Fruit fly (Drosophila melanogaster) whole organism, embryonic: Measurements from ENCODE around the gene CG31287.
A peak's percentile ranks its signal among the peaks of the same experiment; 100 is the strongest.

Experiments
- BEAF-32 ChIP-seq: fragments of 200-800 bp; sonication (Bioruptor generic); optimal IDR thresholded peaks from 3 replicates; lab custom pipeline; 2017; ENCODE audit warnings: missing biosample characterization, missing genetic modification characterization, mild to moderate bottlenecking, moderate library complexity, missing genetic modification reagents
- Bgb ChIP-seq: fragments of 200-800 bp; sonication (Bioruptor generic); IDR thresholded peaks from 2 replicates; pipeline ENCODE4 v1.3.6; 2022; ENCODE audit warnings: missing biosample characterization, missing genetic modification characterization; ENCODE audit not compliant: partially characterized antibody
- CG11695 ChIP-seq: fragments of 200-800 bp; sonication (Bioruptor generic); IDR thresholded peaks from 3 replicates; pipeline ENCODE4 v1.3.6; 2022; ENCODE audit warnings: missing biosample characterization, missing genetic modification characterization
- CG11696 ChIP-seq: fragments of 200-800 bp; sonication (Bioruptor generic); IDR thresholded peaks from 2 replicates; pipeline ENCODE4 v1.3.6; 2022; ENCODE audit warnings: missing biosample characterization, missing genetic modification characterization
- CG12236 ChIP-seq: fragments of 200-800 bp; sonication (Bioruptor generic); optimal IDR thresholded peaks from 2 replicates; lab custom pipeline; 2016; ENCODE audit warnings: missing biosample characterization, missing genetic modification characterization
- CG1529 ChIP-seq: fragments of 200-800 bp; sonication (Bioruptor generic); optimal IDR thresholded peaks from 3 replicates; lab custom pipeline; 2018; ENCODE audit warnings: missing biosample characterization, missing genetic modification characterization
- CG17328 ChIP-seq: fragments of 200-800 bp; sonication (Bioruptor generic); IDR thresholded peaks from 2 replicates; pipeline ENCODE4 v1.3.6; 2022; ENCODE audit warnings: missing biosample characterization, missing genetic modification characterization
- CG18599 ChIP-seq: fragments of 200-800 bp; sonication (Bioruptor generic); optimal IDR thresholded peaks from 3 replicates; lab custom pipeline; 2017; ENCODE audit warnings: missing biosample characterization, missing genetic modification characterization, mild to moderate bottlenecking, moderate library complexity, missing genetic modification reagents
- CG30020 ChIP-seq: fragments of 200-800 bp; optimal IDR thresholded peaks from 2 replicates; lab custom pipeline; 2019; ENCODE audit warnings: missing biosample characterization, mild to moderate bottlenecking, missing genetic modification characterization, moderate library complexity
- CG31441 ChIP-seq: fragments of 200-800 bp; sonication (Bioruptor generic); IDR thresholded peaks from 2 replicates; pipeline ENCODE4 v1.3.6; 2022; ENCODE audit warnings: missing biosample characterization, missing genetic modification characterization
- CG32772 ChIP-seq: fragments of 200-800 bp; sonication (Bioruptor generic); IDR thresholded peaks from 2 replicates; pipeline ENCODE4 v1.3.6; 2022; ENCODE audit warnings: missing biosample characterization, missing genetic modification characterization
- CG3995 ChIP-seq: fragments of 200-800 bp; sonication (Bioruptor generic); optimal IDR thresholded peaks from 3 replicates; lab custom pipeline; 2016; ENCODE audit warnings: missing biosample characterization, missing genetic modification characterization
- CG42726 ChIP-seq: fragments of 200-800 bp; sonication (Bioruptor generic); IDR thresholded peaks from 2 replicates; pipeline ENCODE4 v1.3.6; 2022; ENCODE audit warnings: missing biosample characterization, missing genetic modification characterization; ENCODE audit not compliant: partially characterized antibody
- CG4617 ChIP-seq: fragments of 200-800 bp; sonication (Bioruptor generic); optimal IDR thresholded peaks from 3 replicates; lab custom pipeline; 2016; ENCODE audit warnings: missing biosample characterization, missing genetic modification characterization, borderline replicate concordance
- CG4854 ChIP-seq: fragments of 200-800 bp; sonication (Bioruptor generic); optimal IDR thresholded peaks from 2 replicates; lab custom pipeline; 2016; ENCODE audit warnings: missing biosample characterization, missing genetic modification characterization, inconsistent platforms
- CG5180 ChIP-seq: fragments of 200-800 bp; sonication (Bioruptor generic); optimal IDR thresholded peaks from 3 replicates; lab custom pipeline; 2017; ENCODE audit warnings: missing biosample characterization, missing genetic modification characterization, mild to moderate bottlenecking, moderate library complexity, missing genetic modification reagents
- CG6654 ChIP-seq: fragments of 200-800 bp; sonication (Bioruptor generic); optimal IDR thresholded peaks from 2 replicates; lab custom pipeline; 2017; ENCODE audit warnings: missing biosample characterization, mild to moderate bottlenecking, missing genetic modification characterization
- CG6791 ChIP-seq: fragments of 200-800 bp; sonication (Bioruptor generic); IDR thresholded peaks from 3 replicates; pipeline ENCODE4 v1.3.6; 2022; ENCODE audit warnings: missing biosample characterization, missing genetic modification characterization; ENCODE audit not compliant: partially characterized antibody
- CG8765 ChIP-seq: fragments of 200-800 bp; sonication (Bioruptor generic); IDR thresholded peaks from 2 replicates; pipeline ENCODE4 v1.3.6; 2022; ENCODE audit warnings: missing biosample characterization, missing genetic modification characterization
- CoRest ChIP-seq: fragments of 200-800 bp; sonication (Bioruptor generic); optimal IDR thresholded peaks from 3 replicates; lab custom pipeline; 2018; ENCODE audit warnings: missing biosample characterization, mild to moderate bottlenecking, missing genetic modification characterization, moderate library complexity
- Dp ChIP-seq: fragments of 200-800 bp; sonication (Bioruptor generic); optimal IDR thresholded peaks from 2 replicates; lab custom pipeline; 2018; ENCODE audit warnings: missing biosample characterization, mild to moderate bottlenecking, missing genetic modification characterization, moderate library complexity
- Eip74EF ChIP-seq, 2 experiments: fragments of 200-800 bp in 1 of 2; fragments of >200 bp in 1 of 2; sonication (Bioruptor generic) in 1 of 2; optimal IDR thresholded peaks; 2 replicates each; lab custom pipeline; 2017 to 2019; ENCODE audit warnings: missing biosample characterization in 2 of 2, missing genetic modification characterization in 2 of 2, mild to moderate bottlenecking in 1 of 2, moderate library complexity in 1 of 2
- Ets65A ChIP-seq: fragments of 200-800 bp; sonication (Bioruptor generic); peaks from one replicate; lab custom pipeline; 2016; ENCODE audit warnings: missing biosample characterization, missing genetic modification characterization
- Fer2 ChIP-seq: fragments of 200-800 bp; sonication (Bioruptor generic); optimal IDR thresholded peaks from 2 replicates; lab custom pipeline; 2018; ENCODE audit warnings: missing biosample characterization, mild to moderate bottlenecking, missing genetic modification characterization, moderate library complexity
- Gug ChIP-seq: fragments of 200-800 bp; sonication (Bioruptor generic); IDR thresholded peaks from 4 replicates; pipeline ENCODE4 v1.3.6; 2022; ENCODE audit warnings: missing biosample characterization, missing genetic modification characterization
- Hand ChIP-seq: fragments of 200-800 bp; sonication (Bioruptor generic); optimal IDR thresholded peaks from 2 replicates; lab custom pipeline; 2017; ENCODE audit warnings: mild to moderate bottlenecking, missing biosample characterization, missing genetic modification reagents, missing genetic modification characterization
- Hr51 ChIP-seq, 2 experiments: fragments of 200-800 bp; sonication (Bioruptor generic); optimal IDR thresholded peaks; 2 replicates in 1 of 2; 3 replicates in 1 of 2; lab custom pipeline; 2016 to 2018; ENCODE audit warnings: missing biosample characterization in 2 of 2, missing genetic modification characterization in 2 of 2, mild to moderate bottlenecking in 1 of 2, moderate library complexity in 1 of 2
- Optix ChIP-seq: fragments of 200-800 bp; sonication (Bioruptor generic); IDR thresholded peaks from 3 replicates; pipeline ENCODE4 v1.3.6; 2022; ENCODE audit warnings: missing biosample characterization, missing genetic modification characterization
- Rx ChIP-seq: fragments of 200-800 bp; sonication (Bioruptor generic); IDR thresholded peaks from 2 replicates; pipeline ENCODE4 v1.3.6; 2022; ENCODE audit warnings: missing biosample characterization, missing genetic modification characterization
- Sox102F ChIP-seq: fragments of 200-800 bp; sonication (Bioruptor generic); optimal IDR thresholded peaks from 2 replicates; lab custom pipeline; 2018; ENCODE audit warnings: missing biosample characterization, mild to moderate bottlenecking, missing genetic modification characterization, moderate library complexity
- Xbp1 ChIP-seq: fragments of 200-800 bp; sonication (Bioruptor generic); optimal IDR thresholded peaks from 3 replicates; lab custom pipeline; 2016; ENCODE audit warnings: missing biosample characterization, mild to moderate bottlenecking, missing genetic modification characterization
- ab ChIP-seq: fragments of 200-800 bp; sonication (Bioruptor generic); optimal IDR thresholded peaks from 2 replicates; lab custom pipeline; 2016; ENCODE audit warnings: missing biosample characterization, missing genetic modification characterization
- chm ChIP-seq: fragments of 200-800 bp; sonication (Bioruptor generic); IDR thresholded peaks from 2 replicates; pipeline ENCODE4 v1.3.6; 2022; ENCODE audit warnings: missing biosample characterization, missing genetic modification characterization
- fd3F ChIP-seq: fragments of 200-800 bp; sonication (Bioruptor generic); optimal IDR thresholded peaks from 2 replicates; lab custom pipeline; 2018; ENCODE audit warnings: missing biosample characterization, mild to moderate bottlenecking, missing genetic modification characterization, moderate library complexity
- gce ChIP-seq: fragments of 200-800 bp; sonication (Bioruptor generic); IDR thresholded peaks from 3 replicates; pipeline ENCODE4 v1.3.6; 2022; ENCODE audit warnings: missing biosample characterization, missing genetic modification characterization
- jing ChIP-seq: fragments of 200-800 bp; sonication (Bioruptor generic); optimal IDR thresholded peaks from 2 replicates; lab custom pipeline; 2018; ENCODE audit warnings: missing biosample characterization, mild to moderate bottlenecking, missing genetic modification characterization
- kay ChIP-seq: fragments of 200-800 bp; sonication (Bioruptor generic); optimal IDR thresholded peaks from 2 replicates; lab custom pipeline; 2016; ENCODE audit warnings: missing biosample characterization, missing genetic modification characterization
- sc ChIP-seq, 3 experiments: fragments of >200 bp in 2 of 3; fragments of 200-800 bp in 1 of 3; sonication (Bioruptor generic) in 1 of 3; optimal IDR thresholded peaks; 2 replicates in 2 of 3; 3 replicates in 1 of 3; lab custom pipeline; 2017; ENCODE audit warnings: mild to moderate bottlenecking in 1 of 3, missing biosample characterization in 1 of 3, missing genetic modification characterization in 1 of 3, missing genetic modification reagents in 1 of 3
- schlank ChIP-seq: fragments of 200-800 bp; sonication (Bioruptor generic); optimal IDR thresholded peaks from 2 replicates; lab custom pipeline; 2018; ENCODE audit warnings: missing biosample characterization, mild to moderate bottlenecking, missing genetic modification characterization
- slp2 ChIP-seq: fragments of 200-800 bp; sonication (Bioruptor generic); optimal IDR thresholded peaks from 2 replicates; lab custom pipeline; 2016; ENCODE audit warnings: missing biosample characterization, missing genetic modification characterization
- stc ChIP-seq: fragments of 200-800 bp; sonication (Bioruptor generic); IDR thresholded peaks from 2 replicates; pipeline ENCODE4 v1.3.6; 2022; ENCODE audit warnings: missing biosample characterization, missing genetic modification characterization
- sug ChIP-seq: fragments of 200-800 bp; optimal IDR thresholded peaks from 2 replicates; lab custom pipeline; 2019; ENCODE audit warnings: missing biosample characterization, mild to moderate bottlenecking, missing genetic modification characterization, moderate library complexity
- trh ChIP-seq: fragments of 200-800 bp; sonication (Bioruptor generic); optimal IDR thresholded peaks from 2 replicates; lab custom pipeline; 2016; ENCODE audit warnings: missing biosample characterization, missing genetic modification characterization
- ttk ChIP-seq: fragments of 200-800 bp; sonication (Bioruptor generic); IDR thresholded peaks from 2 replicates; pipeline ENCODE4 v2.1.2; 2022; ENCODE audit warnings: missing biosample characterization, missing genetic modification characterization
- wdn ChIP-seq: fragments of 200-800 bp; sonication (Bioruptor generic); IDR thresholded peaks from 2 replicates; pipeline ENCODE4 v1.3.6; 2022; ENCODE audit warnings: missing biosample characterization, missing genetic modification characterization
- wor ChIP-seq: fragments of 200-800 bp; sonication (Bioruptor generic); IDR thresholded peaks from 2 replicates; pipeline ENCODE4 v1.3.6; 2022; ENCODE audit warnings: missing biosample characterization, missing genetic modification characterization
- zf30C ChIP-seq: fragments of 200-800 bp; sonication (Bioruptor generic); optimal IDR thresholded peaks from 3 replicates; lab custom pipeline; 2018; ENCODE audit warnings: missing biosample characterization, mild to moderate bottlenecking, missing genetic modification characterization
- zfh1 ChIP-seq: fragments of 200-800 bp; sonication (Bioruptor generic); IDR thresholded peaks from 3 replicates; pipeline ENCODE4 v1.3.6; 2022; ENCODE audit warnings: missing biosample characterization, missing genetic modification characterization

CG31287 gene

dm6 chr3R:16222300-16222903 is 19.2 kb downstream of the CG31287 start (continued):
- peak; percentile 99 for TF ChIP-seq CG4617 (GFP tag; lab: Kevin White, UChicago)
- peak; percentile 98 for TF ChIP-seq CG8765 (GFP tag; lab: Robert Waterston, UW)
- peak; percentile 100 for TF ChIP-seq Optix (GFP tag; lab: Robert Waterston, UW)
- TF ChIP-seq Sox102F (GFP tag; lab: Kevin White, UChicago): peak; percentile 100
- TF ChIP-seq CG3995 (GFP tag; lab: Kevin White, UChicago): peak; percentile 86
- peak; percentile 99 for TF ChIP-seq CG11695
- TF ChIP-seq wdn (GFP tag; lab: Robert Waterston, UW): peak; percentile 99
- TF ChIP-seq wor: peak; percentile 99
- TF ChIP-seq stc (GFP tag; lab: Robert Waterston, UW): peak; percentile 100
- peak; percentile 98 for TF ChIP-seq CG11696
- peak; percentile 100 for TF ChIP-seq chm
- TF ChIP-seq CG42726 (GFP tag; lab: Robert Waterston, UW): peak; percentile 36; the same call in 1 of the 2 replicates
- TF ChIP-seq Fer2 (tag; lab: Kevin White, UChicago): peak; percentile 97
- peak in 1 of 2 experiments; percentile 97 for TF ChIP-seq Eip74EF (GFP tag; optimal IDR thresholded peaks at IDR 0.05; lab: Kevin White, UChicago)
- TF ChIP-seq BEAF-32 (GFP tag; lab: Kevin White, UChicago): peak; percentile 20
- TF ChIP-seq Bgb (GFP tag; lab: Robert Waterston, UW): peak; percentile 60
- peak; percentile 100 for TF ChIP-seq Xbp1 (GFP tag; lab: Kevin White, UChicago)
- TF ChIP-seq CG6791 (GFP tag; lab: Robert Waterston, UW): 0 out of 3 replicates have a peak, but pooled peaks have one; percentile 27
- peak; percentile 100 for TF ChIP-seq zfh1
- peak; percentile 99 for TF ChIP-seq gce (GFP tag; lab: Robert Waterston, UW)
- TF ChIP-seq schlank (tag; lab: Kevin White, UChicago): peak; percentile 98
- no peak for TF ChIP-seq sc (optimal IDR thresholded peaks at IDR 0.05; lab: Kevin White, UChicago)
- peak; percentile 98 for TF ChIP-seq sc (GFP tag; optimal IDR thresholded peaks at IDR 0.05; lab: Kevin White, UChicago)
- TF ChIP-seq Rx: peak; percentile 100
- TF ChIP-seq CG12236 (GFP tag; lab: Kevin White, UChicago): peak; percentile 99
- TF ChIP-seq ab (GFP tag; lab: Kevin White, UChicago): peak; percentile 98
- peak; percentile 100 for TF ChIP-seq CG18599 (GFP tag; lab: Kevin White, UChicago)
- peak; percentile 89 for TF ChIP-seq CG31441 (GFP tag; lab: Robert Waterston, UW)
- TF ChIP-seq CG17328: peak; percentile 100
- peak; percentile 98 for TF ChIP-seq trh (GFP tag; lab: Kevin White, UChicago)
- peak; percentile 94 for TF ChIP-seq CG5180 (GFP tag; lab: Kevin White, UChicago)
- TF ChIP-seq CoRest (tag; lab: Kevin White, UChicago): peak; percentile 98
- peak; percentile 96 for TF ChIP-seq sug
- TF ChIP-seq jing (GFP tag; lab: Kevin White, UChicago): peak; percentile 99
- TF ChIP-seq CG1529 (GFP tag; lab: Kevin White, UChicago): peak; percentile 99
- TF ChIP-seq Hr51 (GFP tag; optimal IDR thresholded peaks at IDR 0.05; lab: Kevin White, UChicago): peak; percentile 99
- no peak for TF ChIP-seq zf30C (GFP tag; lab: Kevin White, UChicago)
- TF ChIP-seq ttk: peak; percentile 100
- peak; percentile 75 for TF ChIP-seq CG30020
- TF ChIP-seq Gug (GFP tag; lab: Robert Waterston, UW): peak; percentile 100
- peak; percentile 48 for TF ChIP-seq Dp
- TF ChIP-seq Hand: peak; percentile 95
- peak; percentile 99 for TF ChIP-seq fd3F (GFP tag; lab: Kevin White, UChicago)
- peak; percentile 99 for TF ChIP-seq kay (GFP tag; lab: Kevin White, UChicago)
- TF ChIP-seq CG32772 (GFP tag; lab: Robert Waterston, UW): peak; percentile 100
- peak; percentile 93 for TF ChIP-seq CG6654 (GFP tag; lab: Kevin White, UChicago)
- TF ChIP-seq Ets65A: peak; percentile 100
- TF ChIP-seq CG4854: peak; percentile 99
- peak; percentile 99 for TF ChIP-seq slp2
